Worm (Caenorhabditis elegans) whole organism, late embryonic: ENCODE measurements around the gene F10E7.5.

Experiments
- C38D4.7 ChIP-seq: fragments of 200-800 bp; sonication (Bioruptor generic); optimal IDR thresholded peaks from 2 replicates; lab custom pipeline; 2018; ENCODE audit warnings: mild to moderate bottlenecking, missing genetic modification characterization, moderate library complexity, missing compliant biosample characterization
- K02D7.2 ChIP-seq: sonication (generic microtip); optimal IDR thresholded peaks from 2 replicates; lab custom pipeline; 2017; ENCODE audit warnings: mild to moderate bottlenecking, missing genetic modification characterization, missing compliant biosample characterization
- ceh-24 ChIP-seq: sonication (generic microtip); optimal IDR thresholded peaks from 2 replicates; lab custom pipeline; 2016; ENCODE audit warnings: mild to moderate bottlenecking, missing genetic modification characterization, missing compliant biosample characterization
- ceh-45 ChIP-seq: fragments of 200-800 bp; sonication (Bioruptor generic); IDR thresholded peaks from 2 replicates; pipeline ENCODE4 v1.3.6; 2022; ENCODE audit warnings: missing genetic modification reagents, missing genetic modification characterization, missing compliant biosample characterization
- elt-4 ChIP-seq: sonication (generic microtip); optimal IDR thresholded peaks from 2 replicates; lab custom pipeline; 2016; ENCODE audit warnings: missing genetic modification characterization, missing compliant biosample characterization
- fkh-10 ChIP-seq: fragments of 150-350 bp; optimal IDR thresholded peaks from 2 replicates; lab custom pipeline; 2014; ENCODE audit warnings: missing biosample characterization, missing genetic modification reagents, missing genetic modification characterization
- lin-11 ChIP-seq: fragments of 200-800 bp; sonication (Bioruptor generic); optimal IDR thresholded peaks from 2 replicates; lab custom pipeline; 2018; ENCODE audit warnings: mild to moderate bottlenecking, missing genetic modification characterization, missing compliant biosample characterization
- sdc-2 ChIP-seq: sonication (generic microtip); optimal IDR thresholded peaks from 2 replicates; lab custom pipeline; 2016; ENCODE audit warnings: missing genotype, missing genetic modification characterization, missing compliant biosample characterization
- unc-42 ChIP-seq: sonication (generic microtip); optimal IDR thresholded peaks from 2 replicates; lab custom pipeline; 2016; ENCODE audit warnings: missing genotype, missing genetic modification characterization, missing compliant biosample characterization
- zip-5 ChIP-seq: sonication (generic microtip); optimal IDR thresholded peaks from 2 replicates; lab custom pipeline; 2016; ENCODE audit warnings: missing genetic modification characterization, missing compliant biosample characterization

DNA sequence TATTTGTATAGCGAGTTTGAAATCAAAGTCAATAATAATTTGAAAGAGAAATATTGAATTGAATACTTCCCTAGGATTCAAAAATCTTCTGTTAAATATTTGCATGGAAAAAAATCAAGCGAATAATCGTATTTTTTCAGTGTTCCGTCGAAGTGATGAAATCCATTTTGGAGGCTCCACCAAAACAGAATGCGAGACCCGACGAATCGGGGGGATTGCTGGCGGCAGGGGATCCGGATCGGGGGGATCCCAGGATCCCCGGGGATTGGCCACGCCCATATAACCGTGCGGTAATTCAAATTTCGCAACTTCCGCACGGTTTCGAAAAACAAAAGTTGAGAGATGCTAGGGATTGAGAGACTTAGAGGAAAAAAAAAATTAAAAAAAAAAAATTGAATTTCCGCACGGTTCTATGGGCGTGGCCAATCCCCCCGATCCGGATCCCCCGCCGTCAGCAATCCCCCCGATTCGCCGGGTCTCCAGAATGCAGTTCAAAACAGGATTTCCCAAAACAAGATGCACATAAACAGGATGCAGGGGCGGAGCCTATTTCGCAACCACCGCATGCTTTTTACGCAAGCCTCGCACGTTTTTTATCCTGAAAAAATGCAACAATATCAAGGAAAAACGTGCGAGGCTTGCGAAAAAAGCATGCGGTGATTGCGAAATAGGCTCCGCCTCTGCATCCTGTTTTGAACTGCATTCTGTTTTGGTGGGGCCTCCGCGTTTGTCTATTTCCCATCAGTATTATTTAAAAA lies 11.1 kb downstream of the F10E7.5 start, which contains the start of gene F10E7.11:
- TF ChIP-seq ceh-24 (tag; lab: Kevin White, UChicago) (no peak), C38D4.7 (GFP tag; lab: Kevin White, UChicago) (no peak), fkh-10 (no peak), zip-5 (tag; lab: Kevin White, UChicago) (peak; percentile 29), K02D7.2 (tag; lab: Kevin White, UChicago) (no peak), elt-4 (tag; lab: Kevin White, UChicago) (no peak), sdc-2 (tag; lab: Kevin White, UChicago) (no peak), lin-11 (tag; lab: Kevin White, UChicago) (no peak), ceh-45 (GFP tag; lab: Robert Waterston, UW) (no peak), unc-42 (no peak)
